Fruit fly (Drosophila melanogaster) whole organism, adult: ENCODE data around the gene CG5391.

ENCODE experiments used
- CG11617 ChIP-seq: fragments of 200-800 bp; sonication (Bioruptor generic); optimal IDR thresholded peaks from 2 replicates; lab custom pipeline; 2017; ENCODE audit warnings: mild to moderate bottlenecking, missing biosample characterization, missing genetic modification reagents, missing genetic modification characterization
- CG12768 ChIP-seq: fragments of 200-800 bp; sonication (Bioruptor generic); optimal IDR thresholded peaks from 2 replicates; lab custom pipeline; 2017; ENCODE audit warnings: missing biosample characterization, missing genetic modification characterization, mild to moderate bottlenecking, moderate library complexity, missing genetic modification reagents
- CG33017 ChIP-seq: fragments of 200-800 bp; sonication (Bioruptor generic); optimal IDR thresholded peaks from 2 replicates; lab custom pipeline; 2018; ENCODE audit warnings: missing biosample characterization, mild to moderate bottlenecking, missing genetic modification characterization, moderate library complexity
- Mnt ChIP-seq: fragments of 200-800 bp; sonication (Bioruptor generic); optimal IDR thresholded peaks from 2 replicates; lab custom pipeline; 2016; ENCODE audit warnings: missing biosample characterization, mild to moderate bottlenecking, missing genetic modification characterization
- cic ChIP-seq: fragments of 200-800 bp; sonication (Bioruptor generic); optimal IDR thresholded peaks from 2 replicates; lab custom pipeline; 2017; ENCODE audit warnings: missing biosample characterization, mild to moderate bottlenecking, missing genetic modification characterization, moderate library complexity
- cnc ChIP-seq, 2 experiments: fragments of >200 bp; optimal IDR thresholded peaks; 2 replicates each; lab custom pipeline; 2017
- ovo ChIP-seq: fragments of 200-800 bp; sonication (Bioruptor generic); optimal IDR thresholded peaks from 2 replicates; lab custom pipeline; 2016; ENCODE audit warnings: missing biosample characterization, missing genetic modification characterization
- tj ChIP-seq: fragments of 200-800 bp; sonication (Bioruptor generic); optimal IDR thresholded peaks from 3 replicates; lab custom pipeline; 2017; ENCODE audit warnings: missing biosample characterization, mild to moderate bottlenecking, missing genetic modification characterization, moderate library complexity

DNA sequence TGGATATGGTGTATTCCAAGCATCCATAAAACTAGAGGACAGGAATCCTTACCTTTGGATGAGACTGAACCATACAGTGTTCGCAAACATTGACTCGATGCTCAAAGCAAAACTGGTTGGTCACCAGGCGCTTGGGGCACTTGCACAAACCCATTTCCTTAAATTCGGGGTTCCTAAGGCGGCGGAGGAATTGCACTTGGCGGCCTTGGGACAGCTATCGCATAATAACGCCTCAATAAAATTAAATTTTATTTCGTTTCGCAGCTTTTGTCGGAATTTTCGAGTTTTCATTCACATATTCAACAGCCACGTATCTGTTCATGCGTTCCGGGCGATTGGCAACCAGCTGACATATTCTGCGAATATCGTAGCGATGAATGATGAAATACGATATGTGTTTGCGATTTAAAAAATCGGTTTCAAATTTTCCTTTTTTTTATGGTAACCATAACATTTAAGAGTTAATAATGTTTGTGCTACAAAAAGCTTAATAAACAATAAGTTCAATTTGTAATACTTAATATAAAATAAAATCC lies 31.8 kb upstream of the CG5391 start, which contains the start of gene CG5382:
- TF ChIP-seq CG12768 (GFP tag; lab: Kevin White, UChicago) (no peak), Mnt (GFP tag; lab: Kevin White, UChicago) (no peak), cnc (optimal IDR thresholded peaks at IDR 0.05; lab: Kevin White, UChicago) (no peak), CG11617 (no peak), ovo (GFP tag; lab: Kevin White, UChicago) (no peak), cic (GFP tag; lab: Kevin White, UChicago) (no peak), CG33017 (tag; lab: Kevin White, UChicago) (no peak), tj (GFP tag; lab: Kevin White, UChicago) (no peak)
